Fruit fly (Drosophila melanogaster) S2 (cell line): ENCODE measurements around the gene vas.

Experiments
- CG8478 ChIP-seq: fragments of >200 bp; optimal IDR thresholded peaks from 2 replicates; lab custom pipeline; 2018
- CTCF ChIP-seq, 2 experiments: fragments of >200 bp; optimal IDR thresholded peaks; 2 replicates each; lab custom pipeline; 2018

DNA sequence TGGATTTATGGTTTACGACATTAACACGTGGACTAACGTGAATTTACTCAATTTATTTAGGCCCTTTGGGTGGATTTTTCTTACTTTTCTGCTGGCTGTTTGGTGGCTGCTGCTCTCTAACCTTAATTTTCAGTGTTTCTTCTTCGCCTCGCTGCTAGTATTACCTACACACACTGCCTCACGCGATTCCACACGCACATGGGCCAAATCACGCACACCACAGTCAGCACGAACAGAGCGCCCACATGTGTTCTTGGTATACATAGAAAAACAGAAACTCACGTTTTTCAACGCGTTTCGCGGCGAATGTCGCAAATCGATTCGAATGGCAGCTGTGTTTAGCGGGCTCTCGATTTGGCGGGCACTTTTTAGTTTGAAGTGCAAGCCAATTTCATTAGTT lies 6.4 kb downstream of the vas start:
- TF ChIP-seq CG8478 (no peak), CTCF (optimal IDR thresholded peaks at IDR 0.05; lab: Kevin White, UChicago) (peak in 1 of 2 experiments; percentile 23)
